Worm (Caenorhabditis elegans) whole organism, mixed stage, embryonic: ENCODE results near the gene F41E7.7.

Experiments
- M03D4.4 ChIP-seq: sonication (generic microtip); optimal IDR thresholded peaks from 2 replicates; lab custom pipeline; 2017; ENCODE audit warnings: mild to moderate bottlenecking, missing genetic modification characterization, missing compliant biosample characterization
- blmp-1 ChIP-seq: fragments of 150-350 bp; optimal IDR thresholded peaks from 2 replicates; lab custom pipeline; 2014; ENCODE audit warnings: missing biosample characterization, missing genetic modification characterization
- ceh-39 ChIP-seq: fragments of 150-350 bp; optimal IDR thresholded peaks from 2 replicates; lab custom pipeline; 2014; ENCODE audit warnings: missing biosample characterization, missing genetic modification characterization
- ceh-43 ChIP-seq: fragments of 200-800 bp; sonication (Bioruptor generic); optimal IDR thresholded peaks from 2 replicates; lab custom pipeline; 2018; ENCODE audit warnings: mild to moderate bottlenecking, missing genetic modification characterization, moderate library complexity, missing compliant biosample characterization
- ceh-83 ChIP-seq: fragments of 200-800 bp; sonication (Bioruptor generic); optimal IDR thresholded peaks from 2 replicates; lab custom pipeline; 2018; ENCODE audit warnings: mild to moderate bottlenecking, missing genetic modification characterization, missing compliant biosample characterization
- ces-1 ChIP-seq: fragments of 150-350 bp; optimal IDR thresholded peaks from 2 replicates; lab custom pipeline; 2014; ENCODE audit warnings: missing biosample characterization, missing genetic modification reagents, missing genetic modification characterization
- drap-1 ChIP-seq: fragments of 200-800 bp; sonication (Bioruptor generic); optimal IDR thresholded peaks from 3 replicates; lab custom pipeline; 2018; ENCODE audit warnings: mild to moderate bottlenecking, missing genetic modification characterization, missing compliant biosample characterization
- elt-1 ChIP-seq: sonication (generic microtip); optimal IDR thresholded peaks from 2 replicates; lab custom pipeline; 2017; ENCODE audit warnings: missing genetic modification characterization, mild to moderate bottlenecking, missing compliant biosample characterization, antibody characterized with exemption, moderate library complexity, borderline replicate concordance; ENCODE audit not compliant: insufficient read depth
- flh-1 ChIP-seq: fragments of 200-800 bp; sonication (Bioruptor generic); optimal IDR thresholded peaks from 2 replicates; lab custom pipeline; 2018; ENCODE audit warnings: mild to moderate bottlenecking, missing genetic modification characterization, moderate library complexity, missing compliant biosample characterization
- hlh-1 ChIP-seq: fragments of 150-350 bp; optimal IDR thresholded peaks from 2 replicates; lab custom pipeline; 2014; ENCODE audit warnings: missing biosample characterization, missing genetic modification reagents, missing genetic modification characterization
- lin-13 ChIP-seq: fragments of 150-350 bp; optimal IDR thresholded peaks from 2 replicates; lab custom pipeline; 2014; ENCODE audit warnings: missing biosample characterization, missing genetic modification characterization
- lin-32 ChIP-seq: fragments of 200-800 bp; sonication (Bioruptor generic); optimal IDR thresholded peaks from 2 replicates; lab custom pipeline; 2018; ENCODE audit warnings: mild to moderate bottlenecking, missing genetic modification characterization, missing compliant biosample characterization
- lsy-2 ChIP-seq: fragments of 150-350 bp; optimal IDR thresholded peaks from 2 replicates; lab custom pipeline; 2014; ENCODE audit warnings: missing biosample characterization, missing genetic modification characterization
- mab-5 ChIP-seq: fragments of 150-350 bp; optimal IDR thresholded peaks from 2 replicates; lab custom pipeline; 2014; ENCODE audit warnings: missing biosample characterization, missing genetic modification characterization
- mep-1 ChIP-seq: fragments of 150-350 bp; optimal IDR thresholded peaks from 2 replicates; lab custom pipeline; 2017; ENCODE audit warnings: missing biosample characterization, missing genetic modification reagents, missing genetic modification characterization, inconsistent platforms
- mls-2 ChIP-seq: sonication (generic microtip); optimal IDR thresholded peaks from 2 replicates; lab custom pipeline; 2016; ENCODE audit warnings: mild to moderate bottlenecking, missing genetic modification characterization, moderate library complexity, missing compliant biosample characterization
- nhr-12 ChIP-seq: fragments of 150-350 bp; optimal IDR thresholded peaks from 2 replicates; lab custom pipeline; 2014; ENCODE audit warnings: missing biosample characterization, missing genetic modification characterization
- nhr-2 ChIP-seq: fragments of 150-350 bp; optimal IDR thresholded peaks from 2 replicates; lab custom pipeline; 2014; ENCODE audit warnings: missing biosample characterization, missing genetic modification characterization
- nhr-237 ChIP-seq: fragments of 150-350 bp; optimal IDR thresholded peaks from 2 replicates; lab custom pipeline; 2014; ENCODE audit warnings: missing biosample characterization, missing genetic modification characterization
- nhr-28 ChIP-seq: fragments of 150-350 bp; optimal IDR thresholded peaks from 2 replicates; lab custom pipeline; 2014; ENCODE audit warnings: missing biosample characterization, missing genetic modification characterization
- nhr-76 ChIP-seq: sonication (generic microtip); optimal IDR thresholded peaks from 2 replicates; lab custom pipeline; 2017; ENCODE audit warnings: missing biosample characterization, missing genetic modification characterization
- sem-2 ChIP-seq: fragments of 200-800 bp; sonication (Bioruptor generic); optimal IDR thresholded peaks from 2 replicates; lab custom pipeline; 2018; ENCODE audit warnings: mild to moderate bottlenecking, missing genetic modification characterization, missing compliant biosample characterization
- snpc-4 ChIP-seq: fragments of 150-350 bp; optimal IDR thresholded peaks from 2 replicates; lab custom pipeline; 2014; ENCODE audit warnings: missing biosample characterization, missing genetic modification characterization
- sptf-1 ChIP-seq: sonication (generic microtip); optimal IDR thresholded peaks from 2 replicates; lab custom pipeline; 2017; ENCODE audit warnings: mild to moderate bottlenecking, missing genetic modification characterization, moderate library complexity, missing compliant biosample characterization
- tbx-8 ChIP-seq: fragments of 200-800 bp; sonication (Bioruptor generic); optimal IDR thresholded peaks from 2 replicates; lab custom pipeline; 2018; ENCODE audit warnings: mild to moderate bottlenecking, missing genetic modification characterization, moderate library complexity, missing compliant biosample characterization
- unc-120 ChIP-seq: sonication (generic microtip); optimal IDR thresholded peaks from 2 replicates; lab custom pipeline; 2017; ENCODE audit warnings: missing genetic modification characterization, missing compliant biosample characterization; ENCODE audit not compliant: poor library complexity, severe bottlenecking
- unc-39 ChIP-seq: fragments of 150-350 bp; optimal IDR thresholded peaks from 2 replicates; lab custom pipeline; 2014; ENCODE audit warnings: missing biosample characterization, missing genetic modification characterization
- unc-62 ChIP-seq: fragments of 150-350 bp; optimal IDR thresholded peaks from 2 replicates; lab custom pipeline; 2014; ENCODE audit warnings: missing biosample characterization, missing genetic modification reagents, missing genetic modification characterization
- zip-8 ChIP-seq: fragments of 150-350 bp; optimal IDR thresholded peaks from 2 replicates; lab custom pipeline; 2014; ENCODE audit warnings: missing biosample characterization, missing genetic modification characterization
- ztf-11 ChIP-seq: fragments of 150-350 bp; optimal IDR thresholded peaks from 2 replicates; lab custom pipeline; 2014; ENCODE audit warnings: missing biosample characterization, missing genetic modification characterization

The F41E7.7 gene

ce11 chrX:10307495-10307894 is at the start of gene F41E7.7:
F41E7.7 (plus strand) TSS chrX:10307795.
- TF ChIP-seq snpc-4 (tag; lab: Kevin White, UChicago) (no peak), flh-1 (GFP tag; lab: Kevin White, UChicago) (no peak), mep-1 (no peak), nhr-237 (tag; lab: Kevin White, UChicago) (no peak), mab-5 (no peak), blmp-1 (tag; lab: Kevin White, UChicago) (no peak), ces-1 (GFP tag; lab: Kevin White, UChicago) (no peak), nhr-2 (tag; lab: Kevin White, UChicago) (no peak), sptf-1 (tag; lab: Kevin White, UChicago) (no peak), M03D4.4 (tag; lab: Kevin White, UChicago) (no peak), ceh-39 (tag; lab: Kevin White, UChicago) (no peak), unc-120 (tag; lab: Kevin White, UChicago) (no peak), mls-2 (no peak), ceh-83 (GFP tag; lab: Kevin White, UChicago) (no peak), unc-39 (tag; lab: Kevin White, UChicago) (no peak), zip-8 (no peak), drap-1 (GFP tag; lab: Kevin White, UChicago) (no peak)

ce11 chrX:10260035-10260434 is 47.6 kb upstream of the F41E7.7 start, which contains the start of gene C32A9.1:
C32A9.1 (minus strand) TSS chrX:10260135.
- TF ChIP-seq unc-120 (tag; lab: Kevin White, UChicago) (no peak), tbx-8 (no peak), lin-13 (tag; lab: Kevin White, UChicago) (no peak), nhr-28 (tag; lab: Kevin White, UChicago) (no peak), nhr-12 (tag; lab: Kevin White, UChicago) (no peak), drap-1 (GFP tag; lab: Kevin White, UChicago) (no peak), blmp-1 (tag; lab: Kevin White, UChicago) (no peak), snpc-4 (tag; lab: Kevin White, UChicago) (no peak), lsy-2 (tag; lab: Kevin White, UChicago) (no peak)
- TF ChIP-seq, all 35 proteins: peak for 0

ce11 chrX:10262299-10262698 is 45.3 kb upstream of the F41E7.7 start:
- no peak for TF ChIP-seq tbx-8
- no peak for TF ChIP-seq nhr-237 (tag; lab: Kevin White, UChicago)
- TF ChIP-seq drap-1 (GFP tag; lab: Kevin White, UChicago) = no peak
- no peak for TF ChIP-seq ztf-11 (tag; lab: Kevin White, UChicago)
- no peak for TF ChIP-seq sem-2 (GFP tag; lab: Kevin White, UChicago)
- no peak for TF ChIP-seq nhr-76 (tag; lab: Kevin White, UChicago)
- TF ChIP-seq elt-1 = no peak
- no peak for TF ChIP-seq ceh-43
- no peak for TF ChIP-seq unc-120 (tag; lab: Kevin White, UChicago)
- TF ChIP-seq flh-1 (GFP tag; lab: Kevin White, UChicago) = no peak
- no peak for TF ChIP-seq ces-1 (GFP tag; lab: Kevin White, UChicago)
- TF ChIP-seq unc-39 (tag; lab: Kevin White, UChicago) = no peak
- no peak for TF ChIP-seq nhr-2 (tag; lab: Kevin White, UChicago)
- no peak for TF ChIP-seq lsy-2 (tag; lab: Kevin White, UChicago)
- TF ChIP-seq ceh-83 (GFP tag; lab: Kevin White, UChicago) = no peak

- no peak for TF ChIP-seq nhr-237 (tag; lab: Kevin White, UChicago)
- TF ChIP-seq mab-5 = no peak
- TF ChIP-seq zip-8 = no peak
- TF ChIP-seq nhr-28 (tag; lab: Kevin White, UChicago) = no peak
- TF ChIP-seq mls-2 = no peak
- TF ChIP-seq ceh-39 (tag; lab: Kevin White, UChicago) = no peak
- no peak for TF ChIP-seq lsy-2 (tag; lab: Kevin White, UChicago)
- TF ChIP-seq ztf-11 (tag; lab: Kevin White, UChicago) = no peak
- TF ChIP-seq sptf-1 (tag; lab: Kevin White, UChicago) = no peak
- no peak for TF ChIP-seq lin-32 (GFP tag; lab: Kevin White, UChicago)
- no peak for TF ChIP-seq ceh-83 (GFP tag; lab: Kevin White, UChicago)
- TF ChIP-seq nhr-12 (tag; lab: Kevin White, UChicago) = no peak
- no peak for TF ChIP-seq sem-2 (GFP tag; lab: Kevin White, UChicago)
- no peak for TF ChIP-seq M03D4.4 (tag; lab: Kevin White, UChicago)
- no peak for TF ChIP-seq ces-1 (GFP tag; lab: Kevin White, UChicago)
- no peak for TF ChIP-seq nhr-2 (tag; lab: Kevin White, UChicago)
- no peak for TF ChIP-seq tbx-8
- TF ChIP-seq hlh-1 (tag; lab: Kevin White, UChicago) = no peak
- no peak for TF ChIP-seq blmp-1 (tag; lab: Kevin White, UChicago)
- TF ChIP-seq unc-62 (GFP tag; lab: Kevin White, UChicago) = no peak
These were observed 34.2 kb upstream of the F41E7.7 start, which contains the start of gene F41E7.2 for ce11 chrX:10273392-10273791. F41E7.2 (plus strand) TSS chrX:10273692.
